Worm (Caenorhabditis elegans): ENCODE measurements around the gene Y75B12B.10.

Y75B12B.10 gene

DNA sequence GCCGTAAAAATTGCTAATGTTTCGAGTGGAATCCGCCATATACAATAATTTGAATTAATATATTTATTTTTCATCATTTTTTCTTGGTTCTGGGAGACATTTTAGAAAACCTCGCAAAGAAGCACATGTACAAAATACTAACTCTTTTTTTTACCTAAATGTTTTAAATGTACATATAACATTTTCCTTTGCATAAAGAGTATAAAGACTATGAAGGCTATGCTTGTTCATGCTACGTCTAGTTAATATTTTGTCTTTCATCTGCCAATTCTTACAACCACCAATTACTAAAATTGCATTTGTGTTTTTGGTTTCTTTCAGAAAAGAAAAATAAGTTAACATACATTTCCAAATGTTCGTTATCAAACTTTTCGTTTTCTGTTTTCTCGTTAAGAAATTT, 21.5 kb downstream of the Y75B12B.10 start, which contains the start of gene irld-25:
Gene irld-25 (plus strand): TSS at position 301 of the 400 bp plus-strand sequence.
- TF ChIP-seq blmp-1 (tag; optimal IDR thresholded peaks at IDR 0.05) = no peak
- no peak for TF ChIP-seq nhr-2 (tag; optimal IDR thresholded peaks at IDR 0.05)
- no peak for TF ChIP-seq nhr-12 (tag; optimal IDR thresholded peaks at IDR 0.05)
- TF ChIP-seq nhr-76 (tag; optimal IDR thresholded peaks at IDR 0.05) = no peak
- no peak for TF ChIP-seq snpc-4 (tag; optimal IDR thresholded peaks at IDR 0.05)
- TF ChIP-seq mls-2 (tag; optimal IDR thresholded peaks at IDR 0.05) = no peak
- TF ChIP-seq ces-1 (GFP tag; optimal IDR thresholded peaks at IDR 0.05) = no peak
- TF ChIP-seq M03D4.4 (tag; optimal IDR thresholded peaks at IDR 0.05) = no peak
- TF ChIP-seq tbx-8 (GFP tag; optimal IDR thresholded peaks at IDR 0.05) = no peak
- no peak for TF ChIP-seq bed-3 (GFP tag; optimal IDR thresholded peaks at IDR 0.05)

DNA sequence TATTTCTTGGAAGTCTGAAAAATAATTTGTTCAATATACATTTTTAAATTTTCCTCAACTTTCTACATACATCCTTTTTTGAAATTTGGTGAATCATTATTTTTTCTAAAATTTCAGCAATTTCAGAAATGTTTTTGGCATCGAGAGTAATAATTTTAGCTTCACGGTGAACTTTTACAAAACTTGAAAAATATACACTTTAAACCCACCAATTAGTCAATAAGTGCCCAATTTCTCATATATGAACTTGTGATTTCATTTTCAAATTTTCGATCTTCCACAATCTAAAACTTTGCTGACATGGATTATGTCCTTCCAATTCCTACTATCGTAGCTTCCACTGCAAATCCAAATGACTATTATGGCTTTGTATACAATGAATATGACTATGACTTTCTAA, 23.8 kb downstream of the Y75B12B.10 start, which contains the start of gene srw-24:
Gene srw-24 (plus strand): TSS at position 301 of the 400 bp plus-strand sequence.
- TF ChIP-seq unc-39 (tag; optimal IDR thresholded peaks at IDR 0.05) (no peak), snpc-4 (tag; optimal IDR thresholded peaks at IDR 0.05) (no peak), lin-13 (tag; optimal IDR thresholded peaks at IDR 0.05) (no peak), elt-1 (tag; optimal IDR thresholded peaks at IDR 0.05; ENCODE audit: borderline replicate concordance, insufficient read depth) (no peak), blmp-1 (tag; optimal IDR thresholded peaks at IDR 0.05) (no peak), unc-62 (GFP tag; optimal IDR thresholded peaks at IDR 0.05) (no peak), tbx-8 (GFP tag; optimal IDR thresholded peaks at IDR 0.05) (no peak), elt-3 (tag; optimal IDR thresholded peaks at IDR 0.05) (no peak), nhr-76 (tag; optimal IDR thresholded peaks at IDR 0.05) (no peak), mep-1 (tag; optimal IDR thresholded peaks at IDR 0.05) (no peak), ces-1 (GFP tag; optimal IDR thresholded peaks at IDR 0.05) (no peak), unc-120 (tag; optimal IDR thresholded peaks at IDR 0.05; ENCODE audit: poor library complexity, severe bottlenecking) (no peak), bed-3 (GFP tag; optimal IDR thresholded peaks at IDR 0.05) (no peak), ceh-39 (tag; optimal IDR thresholded peaks at IDR 0.05) (no peak), sptf-1 (tag; optimal IDR thresholded peaks at IDR 0.05) (no peak), flh-1 (GFP tag; optimal IDR thresholded peaks at IDR 0.05) (no peak), hlh-1 (tag; optimal IDR thresholded peaks at IDR 0.05) (no peak), nhr-12 (tag; optimal IDR thresholded peaks at IDR 0.05) (no peak), ceh-43 (GFP tag; optimal IDR thresholded peaks at IDR 0.05) (no peak), cnd-1 (tag; optimal IDR thresholded peaks at IDR 0.05) (no peak)

DNA sequence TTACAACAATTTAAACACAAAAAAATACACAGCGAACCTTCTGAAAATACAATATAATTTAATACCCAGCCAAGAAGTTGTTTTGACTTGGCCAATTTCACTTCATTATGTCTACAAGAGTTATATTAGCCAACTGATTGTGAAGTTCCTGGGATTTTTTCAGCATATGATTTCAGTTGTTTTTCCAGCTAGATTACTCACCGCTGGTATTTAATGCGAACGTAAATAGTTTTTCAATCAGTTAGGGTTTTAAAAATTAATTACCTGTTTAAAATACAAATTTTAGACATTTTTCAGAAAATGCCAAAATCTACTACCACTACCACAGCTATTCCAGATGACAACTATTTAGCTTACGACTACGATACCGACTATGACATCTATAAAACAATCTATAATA, 25.8 kb downstream of the Y75B12B.10 start, which contains the start of gene srw-14:
Gene srw-14 (plus strand): TSS at position 301 of the 400 bp plus-strand sequence.
- TF ChIP-seq lin-32 (GFP tag; optimal IDR thresholded peaks at IDR 0.05) (no peak), sem-2 (GFP tag; optimal IDR thresholded peaks at IDR 0.05) (no peak), drap-1 (GFP tag; optimal IDR thresholded peaks at IDR 0.05) (no peak), ceh-39 (tag; optimal IDR thresholded peaks at IDR 0.05) (no peak), unc-120 (tag; optimal IDR thresholded peaks at IDR 0.05; ENCODE audit: poor library complexity, severe bottlenecking) (no peak), elt-3 (tag; optimal IDR thresholded peaks at IDR 0.05) (no peak), hlh-1 (tag; optimal IDR thresholded peaks at IDR 0.05) (no peak), mep-1 (tag; optimal IDR thresholded peaks at IDR 0.05) (no peak), snpc-4 (tag; optimal IDR thresholded peaks at IDR 0.05) (no peak), M03D4.4 (tag; optimal IDR thresholded peaks at IDR 0.05) (no peak), ceh-83 (GFP tag; optimal IDR thresholded peaks at IDR 0.05) (no peak), nhr-2 (tag; optimal IDR thresholded peaks at IDR 0.05) (no peak), nhr-76 (tag; optimal IDR thresholded peaks at IDR 0.05) (no peak), ztf-11 (tag; optimal IDR thresholded peaks at IDR 0.05) (no peak), zip-8 (tag; optimal IDR thresholded peaks at IDR 0.05) (no peak)

DNA sequence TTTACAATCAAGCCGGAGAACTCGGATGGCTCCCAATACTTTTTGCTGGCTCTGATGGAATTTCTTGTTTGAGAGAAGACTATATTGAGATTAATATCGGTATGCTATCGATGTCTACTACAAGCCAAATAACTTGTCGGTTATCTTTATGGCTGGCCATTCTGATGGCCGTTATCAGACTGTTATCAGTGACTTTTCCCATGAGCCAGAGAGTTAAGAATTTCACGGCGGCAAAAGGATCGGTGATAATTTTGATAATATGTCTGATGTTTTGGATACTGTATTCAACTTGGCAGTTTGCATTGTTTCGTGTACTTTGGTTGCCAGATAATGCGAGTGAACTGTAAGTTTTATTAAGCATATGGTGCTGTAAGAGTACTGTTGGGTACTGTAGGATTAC, 26.3 kb downstream of the Y75B12B.10 start:
- TF ChIP-seq unc-62 (GFP tag; optimal IDR thresholded peaks at IDR 0.05) = no peak
- no peak for TF ChIP-seq bed-3 (GFP tag; optimal IDR thresholded peaks at IDR 0.05)
- TF ChIP-seq mls-2 (tag; optimal IDR thresholded peaks at IDR 0.05) = no peak
- no peak for TF ChIP-seq unc-39 (tag; optimal IDR thresholded peaks at IDR 0.05)
- TF ChIP-seq nhr-76 (tag; optimal IDR thresholded peaks at IDR 0.05) = no peak
- TF ChIP-seq hlh-1 (tag; optimal IDR thresholded peaks at IDR 0.05) = no peak
- TF ChIP-seq sptf-1 (tag; optimal IDR thresholded peaks at IDR 0.05) = no peak
- TF ChIP-seq cnd-1 (tag; optimal IDR thresholded peaks at IDR 0.05) = no peak
- no peak for TF ChIP-seq flh-1 (GFP tag; optimal IDR thresholded peaks at IDR 0.05)
- TF ChIP-seq ces-1 (GFP tag; optimal IDR thresholded peaks at IDR 0.05) = no peak
- TF ChIP-seq elt-1 (tag; optimal IDR thresholded peaks at IDR 0.05; ENCODE audit: borderline replicate concordance, insufficient read depth) = no peak
- no peak for TF ChIP-seq mep-1 (tag; optimal IDR thresholded peaks at IDR 0.05)
- TF ChIP-seq unc-120 (tag; optimal IDR thresholded peaks at IDR 0.05; ENCODE audit: poor library complexity, severe bottlenecking) = no peak
- TF ChIP-seq sem-2 (GFP tag; optimal IDR thresholded peaks at IDR 0.05) = no peak

DNA sequence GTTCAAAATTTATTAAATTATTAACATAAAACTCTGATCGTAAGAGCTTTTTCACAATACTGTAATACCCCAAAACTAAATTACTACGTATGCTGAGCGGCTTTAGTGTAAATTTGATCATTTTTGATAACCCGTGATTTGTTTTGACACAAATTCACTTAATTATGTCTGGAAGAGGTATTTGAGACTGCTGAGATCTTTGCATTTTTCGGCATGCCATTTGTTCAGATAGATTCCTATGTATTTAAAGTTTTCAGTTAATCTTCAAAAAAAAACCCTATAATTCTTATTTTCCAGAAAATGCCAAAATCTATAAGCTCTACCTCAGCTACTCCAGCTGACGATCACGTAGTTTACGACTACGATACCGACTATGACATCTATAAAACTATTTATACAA, 30.4 kb downstream of the Y75B12B.10 start, which contains the start of gene srw-15:
Gene srw-15 (plus strand): TSS at position 301 of the 400 bp plus-strand sequence.
- TF ChIP-seq blmp-1 (tag; optimal IDR thresholded peaks at IDR 0.05) (no peak), unc-39 (tag; optimal IDR thresholded peaks at IDR 0.05) (no peak), ham-2 (GFP tag; optimal IDR thresholded peaks at IDR 0.05) (no peak)
